Fruit fly (Drosophila melanogaster) whole organism, adult: Measurements from ENCODE around the gene SmydA-2.

ENCODE experiments used
- Clk ChIP-seq: fragments of 200-800 bp; sonication (Bioruptor generic); optimal IDR thresholded peaks from 2 replicates; lab custom pipeline; 2017; ENCODE audit warnings: missing biosample characterization, missing genetic modification characterization
- Hr96 ChIP-seq: fragments of 200-800 bp; sonication (Bioruptor generic); optimal IDR thresholded peaks from 2 replicates; lab custom pipeline; 2016; ENCODE audit warnings: missing biosample characterization, missing genetic modification characterization
- bab1 ChIP-seq: fragments of 200-800 bp; sonication (Bioruptor generic); optimal IDR thresholded peaks from 3 replicates; lab custom pipeline; 2019; ENCODE audit warnings: missing biosample characterization, mild to moderate bottlenecking, missing genetic modification characterization, moderate library complexity
- cic ChIP-seq: fragments of 200-800 bp; sonication (Bioruptor generic); optimal IDR thresholded peaks from 2 replicates; lab custom pipeline; 2017; ENCODE audit warnings: missing biosample characterization, mild to moderate bottlenecking, missing genetic modification characterization, moderate library complexity
- pad ChIP-seq: fragments of 200-800 bp; sonication (Bioruptor generic); optimal IDR thresholded peaks from 3 replicates; lab custom pipeline; 2017; ENCODE audit warnings: missing biosample characterization, missing genetic modification characterization, mild to moderate bottlenecking, moderate library complexity, missing genetic modification reagents
- toe ChIP-seq: fragments of 200-800 bp; sonication (Bioruptor generic); optimal IDR thresholded peaks from 2 replicates; lab custom pipeline; 2016; ENCODE audit warnings: missing biosample characterization, missing genetic modification characterization

dm6 chr3L:19031858-19032257, 28.8 kb upstream of the SmydA-2 start:
- TF ChIP-seq bab1 (GFP tag; lab: Kevin White, UChicago) (no peak), Clk (no peak), Hr96 (GFP tag; lab: Kevin White, UChicago) (no peak), toe (GFP tag; lab: Kevin White, UChicago) (no peak), cic (no peak), pad (no peak)
